Worm (Caenorhabditis elegans) whole organism, young adult: Measurements from ENCODE around the gene nmur-1.

Source experiments
- B0261.1 ChIP-seq: sonication (generic microtip); optimal IDR thresholded peaks from 2 replicates; lab custom pipeline; 2016; ENCODE audit warnings: mild to moderate bottlenecking, missing genetic modification characterization, moderate library complexity, missing compliant biosample characterization
- C17E4.6 ChIP-seq: fragments of 200-800 bp; sonication (Bioruptor generic); IDR thresholded peaks from 2 replicates; pipeline ENCODE4 v1.3.6; 2022; ENCODE audit warnings: missing genetic modification reagents, missing genetic modification characterization, missing compliant biosample characterization
- F10E7.11 ChIP-seq: sonication (generic microtip); optimal IDR thresholded peaks from 2 replicates; lab custom pipeline; 2017; ENCODE audit warnings: mild to moderate bottlenecking, missing genetic modification characterization, moderate library complexity, missing compliant biosample characterization
- F22D6.2 ChIP-seq: sonication (generic microtip); optimal IDR thresholded peaks from 2 replicates; lab custom pipeline; 2016; ENCODE audit warnings: mild to moderate bottlenecking, missing genetic modification characterization, missing compliant biosample characterization
- F37B4.10 ChIP-seq: fragments of 200-800 bp; sonication (Bioruptor generic); IDR thresholded peaks from 2 replicates; pipeline ENCODE4 v1.3.6; 2022; ENCODE audit warnings: missing genetic modification characterization, missing compliant biosample characterization
- F39B2.1 ChIP-seq: fragments of 200-800 bp; sonication (Bioruptor generic); IDR thresholded peaks from 2 replicates; pipeline ENCODE4 v1.3.6; 2022; ENCODE audit warnings: missing genetic modification reagents, missing genetic modification characterization, missing compliant biosample characterization
- F49E8.2 ChIP-seq: sonication (generic microtip); optimal IDR thresholded peaks from 3 replicates; lab custom pipeline; 2017; ENCODE audit warnings: missing genetic modification characterization, mild to moderate bottlenecking, missing compliant biosample characterization, antibody characterized with exemption, moderate library complexity; ENCODE audit not compliant: insufficient read depth
- K11D2.4 ChIP-seq: fragments of 200-800 bp; sonication (Bioruptor generic); IDR thresholded peaks from 2 replicates; pipeline ENCODE4 v1.3.6; 2022; ENCODE audit warnings: missing genetic modification reagents, missing genetic modification characterization, missing compliant biosample characterization
- T26A5.8 ChIP-seq: sonication (generic microtip); optimal IDR thresholded peaks from 2 replicates; lab custom pipeline; 2016; ENCODE audit warnings: missing genetic modification characterization, missing compliant biosample characterization
- Y53G8AR.9 ChIP-seq: fragments of 200-800 bp; sonication (Bioruptor generic); conservative IDR thresholded peaks from 2 replicates; pipeline ENCODE4 v1.3.6; 2022; ENCODE audit warnings: missing genetic modification reagents, missing genetic modification characterization, missing compliant biosample characterization
- ama-1 ChIP-seq, 3 experiments: fragments of 150-350 bp in 1 of 3; sonication (generic microtip) in 2 of 3; optimal IDR thresholded peaks; 2 replicates each; lab custom pipeline; 2014 to 2018; ENCODE audit warnings: missing biosample characterization in 2 of 3, missing genetic modification characterization in 2 of 3, missing genetic modification reagents in 2 of 3
- aptf-3 ChIP-seq: fragments of 200-800 bp; sonication (Bioruptor generic); IDR thresholded peaks from 2 replicates; pipeline ENCODE4 v1.3.6; 2022; ENCODE audit warnings: missing genetic modification characterization, missing compliant biosample characterization
- attf-3 ChIP-seq: fragments of 200-800 bp; sonication (Bioruptor generic); conservative IDR thresholded peaks from 2 replicates; pipeline ENCODE4 v1.3.6; 2022; ENCODE audit warnings: missing genetic modification reagents, missing genetic modification characterization, missing compliant biosample characterization
- attf-6 ChIP-seq: fragments of 200-800 bp; sonication (Bioruptor generic); IDR thresholded peaks from 2 replicates; pipeline ENCODE4 v1.3.6; 2022; ENCODE audit warnings: missing genetic modification reagents, missing genetic modification characterization, missing compliant biosample characterization
- bed-1 ChIP-seq: fragments of 200-800 bp; sonication (Bioruptor generic); IDR thresholded peaks from 2 replicates; pipeline ENCODE4 v1.3.6; 2022; ENCODE audit warnings: missing genetic modification reagents, missing genetic modification characterization, missing compliant biosample characterization
- ceh-58 ChIP-seq: fragments of 200-800 bp; sonication (Bioruptor generic); IDR thresholded peaks from 2 replicates; pipeline ENCODE4 v1.3.6; 2022; ENCODE audit warnings: missing genetic modification characterization, missing compliant biosample characterization
- ceh-79 ChIP-seq: sonication (generic microtip); optimal IDR thresholded peaks from 2 replicates; lab custom pipeline; 2017; ENCODE audit warnings: mild to moderate bottlenecking, missing genetic modification characterization, missing compliant biosample characterization
- ceh-91 ChIP-seq: fragments of 200-800 bp; sonication (Bioruptor generic); IDR thresholded peaks from 2 replicates; pipeline ENCODE4 v1.3.6; 2022; ENCODE audit warnings: missing genetic modification reagents, missing genetic modification characterization, missing compliant biosample characterization
- die-1 ChIP-seq: sonication (generic microtip); optimal IDR thresholded peaks from 2 replicates; lab custom pipeline; 2016; ENCODE audit warnings: missing genotype, mild to moderate bottlenecking, missing genetic modification characterization, missing compliant biosample characterization
- dpff-1 ChIP-seq: sonication (generic microtip); optimal IDR thresholded peaks from 2 replicates; lab custom pipeline; 2017; ENCODE audit warnings: mild to moderate bottlenecking, missing genetic modification characterization, missing compliant biosample characterization
- hmg-1.2 ChIP-seq: fragments of 200-800 bp; sonication (Bioruptor generic); IDR thresholded peaks from 2 replicates; pipeline ENCODE4 v1.3.6; 2022; ENCODE audit warnings: missing genetic modification reagents, missing genetic modification characterization, missing compliant biosample characterization
- hmg-20 ChIP-seq: fragments of 200-800 bp; sonication (Bioruptor generic); IDR thresholded peaks from 2 replicates; pipeline ENCODE4 v1.3.6; 2022; ENCODE audit warnings: missing genetic modification reagents, missing genetic modification characterization, missing compliant biosample characterization
- lin-40 ChIP-seq: sonication (generic microtip); optimal IDR thresholded peaks from 2 replicates; lab custom pipeline; 2016; ENCODE audit warnings: missing genetic modification characterization, mild to moderate bottlenecking, missing compliant biosample characterization, missing genotype, missing genetic modification reagents
- lsl-1 ChIP-seq: fragments of 200-800 bp; sonication (Bioruptor generic); optimal IDR thresholded peaks from 2 replicates; lab custom pipeline; 2018; ENCODE audit warnings: mild to moderate bottlenecking, missing genetic modification characterization, moderate library complexity, missing compliant biosample characterization
- madf-3 ChIP-seq: fragments of 200-800 bp; sonication (Bioruptor generic); IDR thresholded peaks from 2 replicates; pipeline ENCODE4 v1.3.6; 2022; ENCODE audit warnings: missing genetic modification reagents, missing genetic modification characterization, missing compliant biosample characterization
- madf-8 ChIP-seq: fragments of 200-800 bp; sonication (Bioruptor generic); conservative IDR thresholded peaks from 2 replicates; pipeline ENCODE4 v1.3.6; 2022; ENCODE audit warnings: missing genetic modification reagents, missing genetic modification characterization, missing compliant biosample characterization
- mes-4 ChIP-seq: sonication (generic microtip); optimal IDR thresholded peaks from 2 replicates; lab custom pipeline; 2016; ENCODE audit warnings: missing genotype, missing genetic modification characterization, missing compliant biosample characterization
- nfya-1 ChIP-seq: sonication (generic microtip); optimal IDR thresholded peaks from 2 replicates; lab custom pipeline; 2017; ENCODE audit warnings: antibody characterized with exemption, missing compliant biosample characterization, missing genetic modification characterization, borderline replicate concordance; ENCODE audit not compliant: insufficient read depth
- rcor-1 ChIP-seq: fragments of 200-800 bp; sonication (Bioruptor generic); IDR thresholded peaks from 2 replicates; pipeline ENCODE4 v1.3.6; 2022; ENCODE audit warnings: missing genetic modification reagents, missing genetic modification characterization, missing compliant biosample characterization
- rec-8 ChIP-seq, 2 experiments: sonication (generic microtip); optimal IDR thresholded peaks; 2 replicates each; lab custom pipeline; 2016; ENCODE audit warnings: mild to moderate bottlenecking in 2 of 2, missing genetic modification characterization in 2 of 2, missing genetic modification reagents in 2 of 2, missing genotype in 2 of 2, missing biosample characterization in 1 of 2, missing compliant biosample characterization in 1 of 2, moderate library complexity in 1 of 2
- rpc-1 ChIP-seq, 2 experiments: fragments of 150-350 bp in 1 of 2; sonication (generic microtip) in 1 of 2; optimal IDR thresholded peaks; 2 replicates each; lab custom pipeline; 2014 to 2018; ENCODE audit warnings: missing biosample characterization in 1 of 2, missing genetic modification characterization in 1 of 2, missing genetic modification reagents in 1 of 2, missing genotype in 1 of 2
- snpc-1.1 ChIP-seq: sonication (generic microtip); optimal IDR thresholded peaks from 2 replicates; lab custom pipeline; 2017; ENCODE audit warnings: missing genetic modification characterization, mild to moderate bottlenecking, missing compliant biosample characterization, antibody characterized with exemption, moderate library complexity, missing genotype, missing genetic modification reagents; ENCODE audit not compliant: insufficient read depth
- snpc-4 ChIP-seq, 5 experiments: fragments of 150-350 bp in 1 of 5; sonication (generic microtip) in 4 of 5; optimal IDR thresholded peaks; 2 replicates each; lab custom pipeline; 2014 to 2018; ENCODE audit warnings: missing genetic modification characterization in 5 of 5, missing biosample characterization in 3 of 5, antibody characterized with exemption in 2 of 5, mild to moderate bottlenecking in 2 of 5, missing compliant biosample characterization in 2 of 5, missing genotype in 2 of 5, moderate library complexity in 2 of 5, missing genetic modification reagents in 1 of 5
- tbp1 ChIP-seq: fragments of 200-800 bp; sonication (Bioruptor generic); optimal IDR thresholded peaks from 2 replicates; lab custom pipeline; 2018; ENCODE audit warnings: mild to moderate bottlenecking, missing genetic modification characterization, missing compliant biosample characterization
- tbx-9 ChIP-seq: sonication (generic microtip); optimal IDR thresholded peaks from 2 replicates; lab custom pipeline; 2016; ENCODE audit warnings: borderline replicate concordance, missing genetic modification characterization, inconsistent platforms, missing compliant biosample characterization
- zfh-2 ChIP-seq: fragments of 200-800 bp; sonication (Bioruptor generic); conservative IDR thresholded peaks from 2 replicates; pipeline ENCODE4 v1.3.6; 2022; ENCODE audit warnings: missing genetic modification reagents, missing genetic modification characterization, missing compliant biosample characterization
- zim-3 ChIP-seq: sonication (generic microtip); optimal IDR thresholded peaks from 2 replicates; lab custom pipeline; 2017; ENCODE audit warnings: mild to moderate bottlenecking, missing genetic modification characterization, moderate library complexity, missing compliant biosample characterization
- ztf-18 ChIP-seq: sonication (generic microtip); optimal IDR thresholded peaks from 2 replicates; lab custom pipeline; 2016; ENCODE audit warnings: missing genotype, mild to moderate bottlenecking, missing genetic modification characterization, missing compliant biosample characterization

The nmur-1 gene

DNA sequence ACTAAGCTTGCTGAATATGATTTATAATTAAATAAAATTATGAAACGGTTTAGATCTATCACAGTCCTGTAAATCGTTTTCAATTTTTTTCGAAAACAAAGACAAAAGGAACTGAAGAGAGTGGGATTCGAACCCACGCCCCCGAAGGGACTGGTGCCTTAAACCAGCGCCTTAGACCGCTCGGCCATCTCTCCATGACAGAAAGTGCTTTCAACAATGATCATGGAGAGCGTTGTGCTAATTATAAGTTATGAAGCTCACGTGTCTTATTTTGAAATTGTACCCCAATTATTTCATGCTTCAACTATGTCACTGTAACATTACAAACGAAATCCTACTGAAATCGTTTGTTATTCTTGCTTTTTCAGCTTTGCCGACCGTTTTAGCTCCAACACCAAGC lies 25.0 kb upstream of the nmur-1 start (continued):
- no peak; the same call in 1 of the 2 replicates for TF ChIP-seq hmg-1.2
- peak in 1 of 2 experiments; percentile 36 for TF ChIP-seq rec-8 (tag; optimal IDR thresholded peaks at IDR 0.05; lab: Kevin White, UChicago)
- TF ChIP-seq mes-4 = peak; percentile 9
- no peak for TF ChIP-seq lin-40 (tag; lab: Kevin White, UChicago)
- no peak for TF ChIP-seq K11D2.4 (GFP tag; lab: Robert Waterston, UW)
- TF ChIP-seq attf-6 (GFP tag; lab: Robert Waterston, UW) = no peak
- TF ChIP-seq zim-3 (tag; lab: Kevin White, UChicago) = no peak
- TF ChIP-seq tbx-9 (tag; lab: Kevin White, UChicago) = no peak
- no peak for TF ChIP-seq madf-3 (GFP tag; lab: Robert Waterston, UW)
- no peak for TF ChIP-seq lsl-1 (GFP tag; lab: Kevin White, UChicago)
- TF ChIP-seq nfya-1 (tag; lab: Kevin White, UChicago) = no peak
- no peak for TF ChIP-seq aptf-3
- TF ChIP-seq B0261.1 (tag; lab: Kevin White, UChicago) = peak; percentile 65
- peak; percentile 29 for TF ChIP-seq ztf-18 (tag; lab: Kevin White, UChicago)
- TF ChIP-seq tbp1 (GFP tag; lab: Kevin White, UChicago) = peak; percentile 84
- no peak for TF ChIP-seq F37B4.10
- TF ChIP-seq C17E4.6 (GFP tag; lab: Robert Waterston, UW) = no peak
- TF ChIP-seq dpff-1 (tag; lab: Kevin White, UChicago) = no peak
- no peak for TF ChIP-seq snpc-1.1 (tag; lab: Kevin White, UChicago)
- TF ChIP-seq F10E7.11 = no peak
- TF ChIP-seq ceh-91 (GFP tag; lab: Robert Waterston, UW) = no peak

DNA sequence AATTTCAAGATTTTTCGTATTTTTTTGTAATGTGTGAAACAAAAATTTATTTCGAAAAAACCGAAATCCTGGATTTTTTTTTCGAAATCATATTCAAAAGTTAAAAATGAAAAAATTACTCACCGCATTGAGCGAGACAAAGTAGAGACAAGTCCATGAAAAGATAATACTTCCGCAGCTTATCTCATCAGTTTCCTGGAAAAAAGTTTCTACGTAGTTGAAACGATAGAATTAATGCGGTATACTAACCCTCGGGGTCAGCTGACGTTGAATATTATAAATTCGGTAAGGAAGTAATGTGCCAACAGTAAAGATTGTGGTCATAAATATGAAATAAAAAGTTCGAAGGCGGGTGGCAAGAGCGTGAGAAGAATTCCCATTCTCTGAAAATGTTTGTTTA lies 22.8 kb upstream of the nmur-1 start:
- TF ChIP-seq bed-1 (GFP tag; lab: Robert Waterston, UW) (no peak), Y53G8AR.9 (GFP tag; lab: Robert Waterston, UW) (no peak), snpc-1.1 (tag; lab: Kevin White, UChicago) (no peak), ama-1 (optimal IDR thresholded peaks at IDR 0.05; lab: Kevin White, UChicago) (no peak), ama-1 (GFP tag; optimal IDR thresholded peaks at IDR 0.05; lab: Kevin White, UChicago) (no peak), hmg-20 (GFP tag; lab: Robert Waterston, UW) (no peak), F49E8.2 (tag; lab: Kevin White, UChicago) (no peak), rcor-1 (GFP tag; lab: Robert Waterston, UW) (no peak), zim-3 (tag; lab: Kevin White, UChicago) (no peak), F22D6.2 (no peak), ceh-58 (GFP tag; lab: Robert Waterston, UW) (no peak), die-1 (tag; lab: Kevin White, UChicago) (no peak), T26A5.8 (tag; lab: Kevin White, UChicago) (no peak)

DNA sequence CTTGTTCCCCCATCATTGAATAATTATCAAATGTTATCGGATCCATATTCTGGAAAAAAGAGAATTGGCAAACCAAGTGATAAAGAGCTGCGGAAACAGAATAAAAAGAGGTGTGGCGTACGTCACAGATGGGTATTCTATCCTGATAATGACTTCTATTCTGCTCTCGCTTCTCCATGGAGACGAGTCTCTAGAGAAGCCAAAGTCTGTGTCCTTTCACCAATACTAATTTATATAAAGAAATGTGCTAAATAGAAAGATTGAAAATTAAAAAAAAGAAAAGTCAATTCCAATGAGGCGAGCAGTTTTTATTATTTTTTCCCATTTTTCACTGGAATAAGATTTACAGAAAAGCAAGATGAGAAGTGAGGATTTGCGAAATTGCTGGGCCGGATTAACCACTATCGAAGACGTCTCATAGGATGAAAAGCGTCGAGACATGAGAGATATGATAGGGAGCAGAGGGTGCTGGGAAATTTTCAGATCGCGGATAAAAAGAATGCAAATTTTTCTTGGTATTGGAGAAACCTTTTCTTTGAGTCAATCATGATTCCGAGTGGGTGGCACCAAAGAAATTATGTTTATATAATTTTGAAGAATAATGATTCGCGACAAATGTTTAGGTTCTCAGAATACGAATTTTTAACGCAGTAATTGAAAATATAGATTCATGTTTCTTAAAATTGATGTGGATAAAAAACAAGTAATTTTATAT lies 19.5 kb upstream of the nmur-1 start, which contains the start of gene aexr-3:
Gene aexr-3, minus strand, starts transcription at position 51 of the 715 bp plus-strand sequence.
- TF ChIP-seq zfh-2 (GFP tag; lab: Robert Waterston, UW) (no peak), attf-3 (GFP tag; lab: Robert Waterston, UW) (no peak), madf-8 (GFP tag; lab: Robert Waterston, UW) (no peak), Y53G8AR.9 (GFP tag; lab: Robert Waterston, UW) (no peak), ceh-79 (tag; lab: Kevin White, UChicago) (no peak), snpc-4 (GFP tag; optimal IDR thresholded peaks at IDR 0.05; lab: Kevin White, UChicago) (no peak), snpc-4 (tag; optimal IDR thresholded peaks at IDR 0.05; lab: Kevin White, UChicago) (no peak), F39B2.1 (GFP tag; lab: Robert Waterston, UW) (no peak), rpc-1 (optimal IDR thresholded peaks at IDR 0.05; lab: Kevin White, UChicago) (no peak), rpc-1 (tag; optimal IDR thresholded peaks at IDR 0.05; lab: Kevin White, UChicago) (no peak)
